Fruit fly (Drosophila melanogaster) whole organism, prepupa: ENCODE results near the gene CG44142.
A peak's percentile ranks its signal among the peaks of the same experiment; 100 is the strongest.

Experiments used
- Blimp-1 ChIP-seq: fragments of 200-800 bp; sonication (Bioruptor generic); optimal IDR thresholded peaks from 3 replicates; lab custom pipeline; 2017; ENCODE audit warnings: missing biosample characterization, missing genetic modification characterization, mild to moderate bottlenecking, moderate library complexity, missing genetic modification reagents
- CG10669 ChIP-seq: fragments of 200-800 bp; sonication (Bioruptor generic); optimal IDR thresholded peaks from 3 replicates; lab custom pipeline; 2018; ENCODE audit warnings: missing biosample characterization, mild to moderate bottlenecking, missing genetic modification characterization, moderate library complexity
- CG11294 ChIP-seq: fragments of 200-800 bp; sonication (Bioruptor generic); IDR thresholded peaks from 2 replicates; pipeline ENCODE4 v1.3.6; 2022; ENCODE audit warnings: missing biosample characterization, missing genetic modification characterization
- CG11902 ChIP-seq: fragments of 200-800 bp; sonication (Bioruptor generic); optimal IDR thresholded peaks from 3 replicates; lab custom pipeline; 2016; ENCODE audit warnings: missing biosample characterization, missing genetic modification characterization
- CG15336 ChIP-seq: fragments of 200-800 bp; sonication (Bioruptor generic); IDR thresholded peaks from 2 replicates; pipeline ENCODE4 v1.3.6; 2022; ENCODE audit warnings: missing biosample characterization, missing genetic modification characterization
- CG1621 ChIP-seq: fragments of 200-800 bp; sonication (Bioruptor generic); optimal IDR thresholded peaks from 3 replicates; lab custom pipeline; 2018; ENCODE audit warnings: missing biosample characterization, mild to moderate bottlenecking, missing genetic modification characterization
- CG16779 ChIP-seq: fragments of 200-800 bp; sonication (Bioruptor generic); optimal IDR thresholded peaks from 3 replicates; lab custom pipeline; 2017; ENCODE audit warnings: missing biosample characterization, mild to moderate bottlenecking, missing genetic modification characterization
- CG3032 ChIP-seq: fragments of 200-800 bp; optimal IDR thresholded peaks from 2 replicates; lab custom pipeline; 2019; ENCODE audit warnings: missing biosample characterization, mild to moderate bottlenecking, missing genetic modification characterization, moderate library complexity
- CG31627 ChIP-seq: fragments of 200-800 bp; sonication (Bioruptor generic); optimal IDR thresholded peaks from 3 replicates; lab custom pipeline; 2016; ENCODE audit warnings: missing biosample characterization, missing genetic modification characterization
- CG32006 ChIP-seq: fragments of 200-800 bp; sonication (Bioruptor generic); optimal IDR thresholded peaks from 3 replicates; lab custom pipeline; 2017; ENCODE audit warnings: missing biosample characterization, mild to moderate bottlenecking, missing genetic modification characterization
- CG3919 ChIP-seq: fragments of 200-800 bp; sonication (Bioruptor generic); optimal IDR thresholded peaks from 3 replicates; lab custom pipeline; 2016; ENCODE audit warnings: missing biosample characterization, missing genetic modification characterization
- CG4318 ChIP-seq: fragments of 200-800 bp; sonication (Bioruptor generic); optimal IDR thresholded peaks from 3 replicates; lab custom pipeline; 2017; ENCODE audit warnings: missing biosample characterization, mild to moderate bottlenecking, missing genetic modification characterization
- CG6163 ChIP-seq: fragments of 200-800 bp; sonication (Bioruptor generic); IDR thresholded peaks from 3 replicates; pipeline ENCODE4 v1.3.6; 2022; ENCODE audit warnings: missing biosample characterization, missing genetic modification characterization
- CG6276 ChIP-seq: fragments of 200-800 bp; sonication (Bioruptor generic); optimal IDR thresholded peaks from 2 replicates; lab custom pipeline; 2017; ENCODE audit warnings: missing biosample characterization, mild to moderate bottlenecking, missing genetic modification characterization
- CG6792 ChIP-seq: fragments of 200-800 bp; sonication (Bioruptor generic); optimal IDR thresholded peaks from 3 replicates; lab custom pipeline; 2016; ENCODE audit warnings: missing biosample characterization, missing genetic modification characterization
- CG6808 ChIP-seq: fragments of 200-800 bp; sonication (Bioruptor generic); optimal IDR thresholded peaks from 3 replicates; lab custom pipeline; 2017; ENCODE audit warnings: missing biosample characterization, missing genetic modification characterization, mild to moderate bottlenecking, moderate library complexity, missing genetic modification reagents
- CG6854 ChIP-seq: fragments of 200-800 bp; sonication (Bioruptor generic); optimal IDR thresholded peaks from 2 replicates; lab custom pipeline; 2017; ENCODE audit warnings: missing biosample characterization, mild to moderate bottlenecking, missing genetic modification characterization
- CG8119 ChIP-seq: fragments of 200-800 bp; sonication (Bioruptor generic); IDR thresholded peaks from 3 replicates; pipeline ENCODE4 v1.3.6; 2022; ENCODE audit warnings: missing biosample characterization, missing genetic modification characterization
- CG8319 ChIP-seq: fragments of 200-800 bp; sonication (Bioruptor generic); optimal IDR thresholded peaks from 3 replicates; lab custom pipeline; 2016; ENCODE audit warnings: missing biosample characterization, missing genetic modification characterization
- CG8632 ChIP-seq: fragments of 200-800 bp; sonication (Bioruptor generic); optimal IDR thresholded peaks from 3 replicates; lab custom pipeline; 2016; ENCODE audit warnings: missing biosample characterization, missing genetic modification characterization
- Eip75B ChIP-seq: fragments of 200-800 bp; sonication (Bioruptor generic); optimal IDR thresholded peaks from 3 replicates; lab custom pipeline; 2016; ENCODE audit warnings: missing biosample characterization, missing genetic modification characterization
- Eip78C ChIP-seq: fragments of 200-800 bp; sonication (Bioruptor generic); peaks from one replicate; lab custom pipeline; 2016; ENCODE audit warnings: missing biosample characterization, missing genetic modification characterization
- Eip93F ChIP-seq: fragments of 200-800 bp; sonication (Bioruptor generic); optimal IDR thresholded peaks from 2 replicates; lab custom pipeline; 2016; ENCODE audit warnings: missing biosample characterization, mild to moderate bottlenecking, missing genetic modification characterization
- Ets21C ChIP-seq: fragments of 200-800 bp; sonication (Bioruptor generic); optimal IDR thresholded peaks from 3 replicates; lab custom pipeline; 2016; ENCODE audit warnings: missing biosample characterization, missing genetic modification characterization
- Ets96B ChIP-seq: fragments of 200-800 bp; optimal IDR thresholded peaks from 2 replicates; lab custom pipeline; 2019; ENCODE audit warnings: missing biosample characterization, mild to moderate bottlenecking, missing genetic modification characterization, moderate library complexity
- Gug ChIP-seq: fragments of 200-800 bp; sonication (Bioruptor generic); IDR thresholded peaks from 2 replicates; pipeline ENCODE4 v1.3.6; 2022; ENCODE audit warnings: missing biosample characterization, missing genetic modification characterization
- Hr38 ChIP-seq: sonication (Bioruptor generic); optimal IDR thresholded peaks from 2 replicates; lab custom pipeline; 2016; ENCODE audit warnings: missing biosample characterization, missing genetic modification characterization
- Hr39 ChIP-seq: fragments of 200-800 bp; sonication (Bioruptor generic); optimal IDR thresholded peaks from 2 replicates; lab custom pipeline; 2016; ENCODE audit warnings: missing biosample characterization, missing genetic modification characterization
- Hr4 ChIP-seq: fragments of 200-800 bp; sonication (Bioruptor generic); optimal IDR thresholded peaks from 3 replicates; lab custom pipeline; 2016; ENCODE audit warnings: missing biosample characterization, missing genetic modification characterization
- Lpt ChIP-seq: fragments of 200-800 bp; sonication (Bioruptor generic); optimal IDR thresholded peaks from 3 replicates; lab custom pipeline; 2016; ENCODE audit warnings: missing biosample characterization, missing genetic modification characterization
- Met ChIP-seq: fragments of 200-800 bp; sonication (Bioruptor generic); optimal IDR thresholded peaks from 3 replicates; lab custom pipeline; 2016; ENCODE audit warnings: missing biosample characterization, missing genetic modification characterization
- OdsH ChIP-seq: fragments of 200-800 bp; sonication (Bioruptor generic); optimal IDR thresholded peaks from 3 replicates; lab custom pipeline; 2016; ENCODE audit warnings: missing biosample characterization, missing genetic modification characterization
- Smox ChIP-seq: fragments of 200-800 bp; sonication (Bioruptor generic); optimal IDR thresholded peaks from 3 replicates; lab custom pipeline; 2016; ENCODE audit warnings: missing biosample characterization, missing genetic modification characterization
- Sox102F ChIP-seq: fragments of 200-800 bp; sonication (Bioruptor generic); optimal IDR thresholded peaks from 2 replicates; lab custom pipeline; 2016; ENCODE audit warnings: missing biosample characterization, mild to moderate bottlenecking, missing genetic modification characterization
- achi ChIP-seq: fragments of 200-800 bp; sonication (Bioruptor generic); optimal IDR thresholded peaks from 3 replicates; lab custom pipeline; 2016; ENCODE audit warnings: missing biosample characterization, missing genetic modification characterization
- cyc ChIP-seq: fragments of 200-800 bp; sonication (Bioruptor generic); optimal IDR thresholded peaks from 3 replicates; lab custom pipeline; 2016; ENCODE audit warnings: missing biosample characterization, missing genetic modification characterization
- dac ChIP-seq: fragments of 200-800 bp; sonication (Bioruptor generic); optimal IDR thresholded peaks from 2 replicates; lab custom pipeline; 2017; ENCODE audit warnings: missing biosample characterization, mild to moderate bottlenecking, missing genetic modification characterization
- eg ChIP-seq: fragments of 200-800 bp; sonication (Bioruptor generic); IDR thresholded peaks from 3 replicates; pipeline ENCODE4 v1.3.6; 2022; ENCODE audit warnings: missing biosample characterization, missing genetic modification characterization
- esn ChIP-seq: fragments of 200-800 bp; sonication (Bioruptor generic); optimal IDR thresholded peaks from 2 replicates; lab custom pipeline; 2016; ENCODE audit warnings: missing biosample characterization, mild to moderate bottlenecking, missing genetic modification characterization, moderate library complexity
- fd59A ChIP-seq: fragments of 200-800 bp; sonication (Bioruptor generic); optimal IDR thresholded peaks from 2 replicates; lab custom pipeline; 2017; ENCODE audit warnings: missing biosample characterization, mild to moderate bottlenecking, missing genetic modification characterization, missing genetic modification reagents
- fd85E ChIP-seq: fragments of 200-800 bp; sonication (Bioruptor generic); optimal IDR thresholded peaks from 3 replicates; lab custom pipeline; 2016; ENCODE audit warnings: missing biosample characterization, missing genetic modification characterization
- lz ChIP-seq: fragments of 200-800 bp; sonication (Bioruptor generic); optimal IDR thresholded peaks from 3 replicates; lab custom pipeline; 2016; ENCODE audit warnings: missing biosample characterization, missing genetic modification characterization
- net ChIP-seq: fragments of 200-800 bp; sonication (Bioruptor generic); optimal IDR thresholded peaks from 3 replicates; lab custom pipeline; 2016; ENCODE audit warnings: missing biosample characterization, missing genetic modification characterization
- salr ChIP-seq, 2 experiments: fragments of 200-800 bp; sonication (Bioruptor generic); optimal IDR thresholded peaks; 3 replicates each; lab custom pipeline; 2016 to 2018; ENCODE audit warnings: missing biosample characterization in 2 of 2, missing genetic modification characterization in 2 of 2, mild to moderate bottlenecking in 1 of 2
- spab ChIP-seq: fragments of 200-800 bp; sonication (Bioruptor generic); optimal IDR thresholded peaks from 2 replicates; lab custom pipeline; 2017; ENCODE audit warnings: missing biosample characterization, mild to moderate bottlenecking, missing genetic modification characterization, missing genetic modification reagents
- ss ChIP-seq, 2 experiments: fragments of 200-800 bp; sonication (Bioruptor generic); optimal IDR thresholded peaks; 2 replicates in 1 of 2; 3 replicates in 1 of 2; lab custom pipeline; 2017 to 2018; ENCODE audit warnings: mild to moderate bottlenecking in 2 of 2, missing biosample characterization in 2 of 2, missing genetic modification characterization in 2 of 2, moderate library complexity in 1 of 2
- topi ChIP-seq: fragments of 200-800 bp; sonication (Bioruptor generic); optimal IDR thresholded peaks from 3 replicates; lab custom pipeline; 2016; ENCODE audit warnings: missing biosample characterization, missing genetic modification characterization
- vri ChIP-seq: fragments of 200-800 bp; sonication (Bioruptor generic); optimal IDR thresholded peaks from 3 replicates; lab custom pipeline; 2016; ENCODE audit warnings: missing biosample characterization, mild to moderate bottlenecking, missing genetic modification characterization

CG44142 gene

DNA sequence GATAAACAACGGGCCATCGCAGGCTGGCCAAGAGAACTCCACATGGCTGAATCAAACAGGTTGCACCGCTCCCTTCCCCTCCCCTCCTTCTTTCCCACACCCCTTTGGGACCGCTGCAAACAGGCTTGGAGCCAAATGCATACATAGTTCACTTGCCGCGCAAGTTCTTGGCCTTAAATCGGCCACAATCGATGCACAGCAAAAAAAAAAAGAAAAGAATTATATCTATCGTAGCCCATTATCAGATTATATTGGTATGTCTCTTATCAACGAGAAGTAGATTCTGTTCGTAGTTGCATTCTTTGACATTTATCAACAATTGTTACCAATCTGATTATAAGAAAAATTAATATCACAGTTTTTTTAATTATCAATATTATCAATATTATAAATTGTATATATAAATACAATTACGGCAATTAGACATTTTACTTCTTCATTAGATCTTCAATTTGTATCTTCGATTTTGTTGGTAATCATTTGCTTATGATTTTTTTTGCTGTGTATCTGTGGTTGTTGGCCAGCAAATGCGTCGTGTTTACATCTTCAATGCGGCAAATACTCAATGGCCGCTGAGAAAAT is 7.6 kb downstream of the CG44142 start (continued):
- TF ChIP-seq CG3919: peak; percentile 82
- peak; percentile 26; the same call in 1 of the 2 replicates for TF ChIP-seq CG11294 (GFP tag; lab: Robert Waterston, UW)
- no peak for TF ChIP-seq Hr38 (GFP tag; lab: Kevin White, UChicago)
- TF ChIP-seq CG6854: peak; percentile 79
- peak; percentile 61 for TF ChIP-seq cyc (GFP tag; lab: Kevin White, UChicago)
- TF ChIP-seq CG4318: peak; percentile 87
- TF ChIP-seq eg (GFP tag; lab: Robert Waterston, UW): peak; percentile 62
- TF ChIP-seq CG3032: peak; percentile 82
- peak; percentile 79 for TF ChIP-seq Lpt
- peak; percentile 87 for TF ChIP-seq Ets96B (tag; lab: Kevin White, UChicago)
- peak; percentile 93 for TF ChIP-seq Eip78C (GFP tag; lab: Kevin White, UChicago)
- TF ChIP-seq vri (GFP tag; lab: Kevin White, UChicago): peak; percentile 25
- peak; percentile 62 for TF ChIP-seq lz (GFP tag; lab: Kevin White, UChicago)
- peak; percentile 87 for TF ChIP-seq CG6276
- peak; percentile 84 for TF ChIP-seq CG8119
- peak; percentile 67 for TF ChIP-seq fd59A (GFP tag; lab: Kevin White, UChicago)
- TF ChIP-seq ss (GFP tag; optimal IDR thresholded peaks at IDR 0.05; lab: Kevin White, UChicago): peak; percentile 74 to 78
- TF ChIP-seq OdsH (GFP tag; lab: Kevin White, UChicago): peak; percentile 87
- peak; percentile 51 for TF ChIP-seq Eip75B (GFP tag; lab: Kevin White, UChicago)
- TF ChIP-seq Hr39: peak; percentile 54
- peak; percentile 90 for TF ChIP-seq achi (GFP tag; lab: Kevin White, UChicago)
- TF ChIP-seq Smox: peak; percentile 63
- TF ChIP-seq CG8319 (GFP tag; lab: Kevin White, UChicago): peak; percentile 70
- TF ChIP-seq salr (GFP tag; optimal IDR thresholded peaks at IDR 0.05; lab: Kevin White, UChicago): peak; percentile 31 to 94
- peak; percentile 63 for TF ChIP-seq Sox102F (GFP tag; lab: Kevin White, UChicago)
- TF ChIP-seq CG10669 (GFP tag; lab: Kevin White, UChicago): peak; percentile 68
- TF ChIP-seq Ets21C (GFP tag; lab: Kevin White, UChicago): peak; percentile 21
- TF ChIP-seq CG11902 (GFP tag; lab: Kevin White, UChicago): peak; percentile 59
- TF ChIP-seq net (GFP tag; lab: Kevin White, UChicago): peak; percentile 76
- TF ChIP-seq dac (GFP tag; lab: Kevin White, UChicago): peak; percentile 43
- TF ChIP-seq, all 60 proteins: peak for 57

DNA sequence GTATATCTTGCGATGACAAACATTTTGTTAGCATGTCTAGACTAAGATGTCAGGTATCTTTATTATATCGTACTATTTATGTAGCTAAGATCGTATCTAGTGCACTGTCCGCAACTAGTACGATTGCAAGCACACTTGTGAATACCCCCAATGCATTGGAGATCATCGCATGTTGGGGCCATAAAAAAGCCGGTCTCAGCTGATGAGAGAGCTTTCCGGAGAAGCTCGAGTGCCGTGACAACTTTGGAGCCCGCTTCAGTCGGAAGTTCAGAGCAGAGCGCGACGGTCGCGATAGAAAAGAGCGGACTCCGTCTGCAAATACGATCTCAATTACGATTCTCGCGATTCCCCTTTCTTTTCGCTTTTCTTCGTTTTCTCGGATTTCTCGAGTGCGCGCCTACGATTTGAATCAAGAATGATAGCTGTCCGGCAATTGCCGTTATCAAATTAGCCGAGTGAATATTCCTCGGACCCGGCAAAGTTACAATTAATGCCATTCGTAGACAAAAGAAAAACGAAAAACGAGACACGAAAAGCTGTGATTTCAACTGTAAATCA is 8.4 kb downstream of the CG44142 start:
- TF ChIP-seq fd85E (GFP tag; lab: Kevin White, UChicago) (no peak), Hr39 (no peak), Ets21C (GFP tag; lab: Kevin White, UChicago) (no peak), CG6808 (GFP tag; lab: Kevin White, UChicago) (no peak), CG31627 (GFP tag; lab: Kevin White, UChicago) (no peak), Gug (GFP tag; lab: Robert Waterston, UW) (no peak), Smox (no peak), CG1621 (peak; percentile 74), Met (GFP tag; lab: Kevin White, UChicago) (no peak), vri (GFP tag; lab: Kevin White, UChicago) (no peak), spab (GFP tag; lab: Kevin White, UChicago) (no peak), achi (GFP tag; lab: Kevin White, UChicago) (no peak), Blimp-1 (GFP tag; lab: Kevin White, UChicago) (no peak), CG16779 (tag; lab: Kevin White, UChicago) (no peak), CG11294 (GFP tag; lab: Robert Waterston, UW) (no peak), fd59A (GFP tag; lab: Kevin White, UChicago) (no peak), CG32006 (GFP tag; lab: Kevin White, UChicago) (no peak), ss (GFP tag; optimal IDR thresholded peaks at IDR 0.05; lab: Kevin White, UChicago) (no peak), CG6792 (GFP tag; lab: Kevin White, UChicago) (no peak), cyc (GFP tag; lab: Kevin White, UChicago) (no peak), Hr38 (GFP tag; lab: Kevin White, UChicago) (no peak), CG8632 (GFP tag; lab: Kevin White, UChicago) (no peak), Sox102F (GFP tag; lab: Kevin White, UChicago) (no peak), esn (GFP tag; lab: Kevin White, UChicago) (no peak), Hr4 (no peak), topi (GFP tag; lab: Kevin White, UChicago) (no peak), Eip93F (GFP tag; lab: Kevin White, UChicago) (no peak), CG6854 (no peak), CG8119 (no peak), CG6163 (GFP tag; lab: Robert Waterston, UW) (peak; percentile 53), CG15336 (GFP tag; lab: Robert Waterston, UW) (peak; percentile 42; the same call in 1 of the 2 replicates)
